Worm (Caenorhabditis elegans) whole organism, L2 larva: ENCODE results near the gene gpcp-1.

Experiments
- F13H6.1 ChIP-seq: sonication (generic microtip); optimal IDR thresholded peaks from 2 replicates; lab custom pipeline; 2016; ENCODE audit warnings: missing genetic modification characterization, missing compliant biosample characterization
- ZK546.5 ChIP-seq: sonication (generic microtip); optimal IDR thresholded peaks from 2 replicates; lab custom pipeline; 2017; ENCODE audit warnings: missing biosample characterization, missing genetic modification characterization
- alr-1 ChIP-seq: fragments of 150-350 bp; optimal IDR thresholded peaks from 2 replicates; lab custom pipeline; 2014; ENCODE audit warnings: missing biosample characterization, missing genetic modification characterization
- elt-1 ChIP-seq: fragments of 150-350 bp; optimal IDR thresholded peaks from 2 replicates; lab custom pipeline; 2014; ENCODE audit warnings: missing biosample characterization, missing genetic modification characterization
- gmeb-1 ChIP-seq: fragments of 150-350 bp; optimal IDR thresholded peaks from 2 replicates; lab custom pipeline; 2014; ENCODE audit warnings: missing biosample characterization, missing genetic modification characterization
- skn-1 ChIP-seq: sonication (generic microtip); optimal IDR thresholded peaks from 2 replicates; lab custom pipeline; 2017; ENCODE audit warnings: missing biosample characterization, missing genetic modification characterization

DNA sequence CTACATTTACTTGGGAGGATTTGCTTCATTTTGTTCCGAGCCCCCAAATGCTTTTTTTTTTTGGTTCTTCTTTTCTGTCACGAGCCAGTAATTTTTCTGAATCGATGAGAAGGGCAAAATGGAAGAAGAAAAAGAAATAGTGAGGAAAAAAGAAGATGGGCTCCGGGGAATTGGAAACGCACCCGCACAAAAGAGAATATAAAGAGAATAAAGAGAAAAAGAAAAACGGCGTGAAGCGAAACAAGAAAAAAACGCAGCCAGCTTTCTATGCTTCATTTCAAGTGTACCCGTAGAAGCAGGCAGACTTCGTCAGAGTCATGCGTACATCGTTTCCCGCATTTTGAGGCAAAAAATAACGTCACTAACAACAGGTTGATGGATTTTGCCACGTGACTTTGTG lies 638 bp upstream of the gpcp-1 start:
- TF ChIP-seq alr-1 (tag; lab: Kevin White, UChicago) (no peak), skn-1 (no peak), ZK546.5 (tag; lab: Kevin White, UChicago) (no peak), F13H6.1 (tag; lab: Kevin White, UChicago) (no peak), gmeb-1 (tag; lab: Kevin White, UChicago) (no peak), elt-1 (tag; lab: Kevin White, UChicago) (no peak)
